Fruit fly (Drosophila melanogaster) whole organism, embryonic: Measurements from ENCODE around the gene Bub1.

Source experiments
- Asciz ChIP-seq: fragments of 200-800 bp; sonication (Bioruptor generic); optimal IDR thresholded peaks from 2 replicates; lab custom pipeline; 2017; ENCODE audit warnings: missing biosample characterization, mild to moderate bottlenecking, missing genetic modification characterization, missing genetic modification reagents
- Atf-2 ChIP-seq: fragments of 200-800 bp; sonication (Bioruptor generic); optimal IDR thresholded peaks from 2 replicates; lab custom pipeline; 2016; ENCODE audit warnings: missing biosample characterization, missing genetic modification characterization
- B-H1 ChIP-seq: fragments of 200-800 bp; sonication (Bioruptor generic); IDR thresholded peaks from 3 replicates; pipeline ENCODE4 v1.3.6; 2022; ENCODE audit warnings: missing biosample characterization, missing genetic modification characterization
- Blimp-1 ChIP-seq: fragments of 200-800 bp; sonication (Bioruptor generic); optimal IDR thresholded peaks from 3 replicates; lab custom pipeline; 2018; ENCODE audit warnings: missing biosample characterization, missing genetic modification characterization, mild to moderate bottlenecking, moderate library complexity, missing genetic modification reagents
- CG10321 ChIP-seq: fragments of 200-800 bp; sonication (Bioruptor generic); IDR thresholded peaks from 2 replicates; pipeline ENCODE4 v1.3.6; 2022; ENCODE audit warnings: missing biosample characterization, missing genetic modification characterization
- CG14965 ChIP-seq: fragments of 200-800 bp; sonication (Bioruptor generic); optimal IDR thresholded peaks from 2 replicates; lab custom pipeline; 2016; ENCODE audit warnings: missing biosample characterization, missing genetic modification characterization, borderline replicate concordance
- CG15696 ChIP-seq: fragments of 200-800 bp; sonication (Bioruptor generic); optimal IDR thresholded peaks from 2 replicates; lab custom pipeline; 2019; ENCODE audit warnings: missing biosample characterization, mild to moderate bottlenecking, missing genetic modification characterization, moderate library complexity
- CG16779 ChIP-seq: fragments of 200-800 bp; sonication (Bioruptor generic); IDR thresholded peaks from 2 replicates; pipeline ENCODE4 v1.3.6; 2022; ENCODE audit warnings: missing biosample characterization, missing genetic modification characterization
- CG31388 ChIP-seq: fragments of 200-800 bp; sonication (Bioruptor generic); optimal IDR thresholded peaks from 2 replicates; lab custom pipeline; 2016; ENCODE audit warnings: missing biosample characterization, missing genetic modification characterization
- CG3847 ChIP-seq: fragments of 200-800 bp; sonication (Bioruptor generic); IDR thresholded peaks from 2 replicates; pipeline ENCODE4 v1.3.6; 2022; ENCODE audit warnings: missing biosample characterization, missing genetic modification characterization
- CG5245 ChIP-seq: fragments of 200-800 bp; sonication (Bioruptor generic); optimal IDR thresholded peaks from 3 replicates; lab custom pipeline; 2016; ENCODE audit warnings: missing biosample characterization, missing genetic modification characterization
- CG7357 ChIP-seq: fragments of 200-800 bp; sonication (Bioruptor generic); IDR thresholded peaks from 3 replicates; pipeline ENCODE4 v1.3.6; 2022; ENCODE audit warnings: missing biosample characterization, missing genetic modification characterization
- CG7556 ChIP-seq: fragments of 200-800 bp; sonication (Bioruptor generic); optimal IDR thresholded peaks from 2 replicates; lab custom pipeline; 2017; ENCODE audit warnings: missing biosample characterization, mild to moderate bottlenecking, missing genetic modification characterization
- CG8924 ChIP-seq: fragments of 200-800 bp; optimal IDR thresholded peaks from 3 replicates; lab custom pipeline; 2019; ENCODE audit warnings: missing biosample characterization, mild to moderate bottlenecking, missing genetic modification characterization, moderate library complexity
- CG8944 ChIP-seq: fragments of 200-800 bp; sonication (Bioruptor generic); optimal IDR thresholded peaks from 3 replicates; lab custom pipeline; 2016; ENCODE audit warnings: missing biosample characterization, missing genetic modification characterization
- Deaf1 ChIP-seq: fragments of 200-800 bp; optimal IDR thresholded peaks from 3 replicates; lab custom pipeline; 2019; ENCODE audit warnings: missing biosample characterization, mild to moderate bottlenecking, missing genetic modification characterization, moderate library complexity
- Dp ChIP-seq: fragments of 200-800 bp; sonication (Bioruptor generic); optimal IDR thresholded peaks from 2 replicates; lab custom pipeline; 2018; ENCODE audit warnings: missing biosample characterization, mild to moderate bottlenecking, missing genetic modification characterization, moderate library complexity
- Drgx ChIP-seq: fragments of 200-800 bp; sonication (Bioruptor generic); IDR thresholded peaks from 2 replicates; pipeline ENCODE4 v1.3.6; 2022; ENCODE audit warnings: missing biosample characterization, missing genetic modification characterization
- E2f1 ChIP-seq: fragments of 200-800 bp; sonication (Bioruptor generic); IDR thresholded peaks from 2 replicates; pipeline ENCODE4 v1.3.6; 2022; ENCODE audit warnings: missing biosample characterization, missing genetic modification characterization
- HmgD ChIP-seq: fragments of 200-800 bp; sonication (Bioruptor generic); optimal IDR thresholded peaks from 3 replicates; lab custom pipeline; 2016; ENCODE audit warnings: missing biosample characterization, missing genetic modification characterization
- Hr39 ChIP-seq: fragments of >200 bp; optimal IDR thresholded peaks from 2 replicates; lab custom pipeline; 2017
- Hr78 ChIP-seq, 2 experiments: fragments of 200-800 bp in 1 of 2; fragments of >200 bp in 1 of 2; sonication (Bioruptor generic) in 1 of 2; optimal IDR thresholded peaks; 2 replicates each; lab custom pipeline; 2017 to 2019; ENCODE audit warnings: missing biosample characterization in 2 of 2, missing genetic modification characterization in 2 of 2, mild to moderate bottlenecking in 1 of 2, moderate library complexity in 1 of 2
- Jarid2 ChIP-seq: fragments of 200-800 bp; sonication (Bioruptor generic); optimal IDR thresholded peaks from 3 replicates; lab custom pipeline; 2017; ENCODE audit warnings: mild to moderate bottlenecking, missing biosample characterization, missing genetic modification reagents, missing genetic modification characterization
- MESR4 ChIP-seq: fragments of 200-800 bp; sonication (Bioruptor generic); optimal IDR thresholded peaks from 2 replicates; lab custom pipeline; 2018; ENCODE audit warnings: missing biosample characterization, mild to moderate bottlenecking, missing genetic modification characterization, moderate library complexity
- Sin3A ChIP-seq: fragments of >200 bp; optimal IDR thresholded peaks from 2 replicates; lab custom pipeline; 2018
- Trl ChIP-seq, 3 experiments: fragments of >200 bp in 2 of 3; fragments of 200-800 bp in 1 of 3; sonication (Bioruptor generic) in 1 of 3; optimal IDR thresholded peaks; 2 replicates in 1 of 3; 3 replicates in 2 of 3; lab custom pipeline; 2016 to 2017; ENCODE audit warnings: missing biosample characterization in 1 of 3, missing genetic modification characterization in 1 of 3
- cas ChIP-seq: fragments of 200-800 bp; sonication (Bioruptor generic); IDR thresholded peaks from 2 replicates; pipeline ENCODE4 v1.3.6; 2022; ENCODE audit warnings: missing biosample characterization, missing genetic modification characterization
- cg ChIP-seq: fragments of 200-800 bp; sonication (Bioruptor generic); optimal IDR thresholded peaks from 3 replicates; lab custom pipeline; 2019; ENCODE audit warnings: missing biosample characterization, mild to moderate bottlenecking, missing genetic modification characterization, moderate library complexity
- corto ChIP-seq: fragments of 200-800 bp; sonication (Bioruptor generic); optimal IDR thresholded peaks from 2 replicates; lab custom pipeline; 2016; ENCODE audit warnings: missing biosample characterization, mild to moderate bottlenecking, missing genetic modification characterization, moderate library complexity
- dpn ChIP-seq, 2 experiments: fragments of 200-800 bp; sonication (Bioruptor generic); optimal IDR thresholded peaks; 3 replicates each; lab custom pipeline; 2016; ENCODE audit warnings: missing biosample characterization in 2 of 2, missing genetic modification characterization in 2 of 2
- ems ChIP-seq: fragments of 200-800 bp; sonication (Bioruptor generic); optimal IDR thresholded peaks from 3 replicates; lab custom pipeline; 2016; ENCODE audit warnings: missing biosample characterization, missing genetic modification characterization
- eve ChIP-seq, 2 experiments: fragments of >200 bp; optimal IDR thresholded peaks; 2 replicates each; lab custom pipeline; 2017; ENCODE audit warnings: missing biosample characterization in 2 of 2, missing genetic modification characterization in 2 of 2
- gt ChIP-seq: fragments of 200-800 bp; sonication (Bioruptor generic); IDR thresholded peaks from 2 replicates; pipeline ENCODE4 v1.3.6; 2022; ENCODE audit warnings: missing biosample characterization, missing genetic modification characterization
- hkb ChIP-seq, 2 experiments: fragments of 200-800 bp in 1 of 2; fragments of >200 bp in 1 of 2; sonication (Bioruptor generic) in 1 of 2; IDR thresholded peaks in 1 of 2; optimal IDR thresholded peaks in 1 of 2; 2 replicates each; pipeline versions ENCODE4 v1.3.6 to Lab custom; 2017 to 2022; ENCODE audit warnings: missing biosample characterization in 1 of 2, missing genetic modification characterization in 1 of 2
- knrl ChIP-seq: fragments of 200-800 bp; sonication (Bioruptor generic); IDR thresholded peaks from 3 replicates; pipeline ENCODE4 v1.3.6; 2022; ENCODE audit warnings: missing biosample characterization, missing genetic modification characterization; ENCODE audit not compliant: partially characterized antibody
- lov ChIP-seq, 2 experiments: fragments of 200-800 bp in 1 of 2; fragments of >200 bp in 1 of 2; sonication (Bioruptor generic) in 1 of 2; IDR thresholded peaks in 1 of 2; optimal IDR thresholded peaks in 1 of 2; 2 replicates in 1 of 2; 3 replicates in 1 of 2; pipeline versions ENCODE4 v1.3.6 to Lab custom; 2017 to 2022; ENCODE audit warnings: missing biosample characterization in 1 of 2, missing genetic modification characterization in 1 of 2
- nom ChIP-seq: fragments of 200-800 bp; sonication (Bioruptor generic); optimal IDR thresholded peaks from 2 replicates; lab custom pipeline; 2017; ENCODE audit warnings: missing biosample characterization, missing genetic modification characterization, mild to moderate bottlenecking, moderate library complexity, missing genetic modification reagents
- pita ChIP-seq: fragments of 200-800 bp; sonication (Bioruptor generic); optimal IDR thresholded peaks from 2 replicates; lab custom pipeline; 2017; ENCODE audit warnings: missing biosample characterization, mild to moderate bottlenecking, missing genetic modification characterization
- salm ChIP-seq: fragments of 200-800 bp; sonication (Bioruptor generic); optimal IDR thresholded peaks from 2 replicates; lab custom pipeline; 2018; ENCODE audit warnings: missing biosample characterization, mild to moderate bottlenecking, missing genetic modification characterization
- tup ChIP-seq: fragments of 200-800 bp; sonication (Bioruptor generic); optimal IDR thresholded peaks from 2 replicates; lab custom pipeline; 2016; ENCODE audit warnings: missing biosample characterization, mild to moderate bottlenecking, missing genetic modification characterization, moderate library complexity
- yki ChIP-seq: fragments of >200 bp; optimal IDR thresholded peaks from 3 replicates; lab custom pipeline; 2018
- zfh1 ChIP-seq: fragments of 200-800 bp; sonication (Bioruptor generic); IDR thresholded peaks from 3 replicates; pipeline ENCODE4 v1.3.6; 2022; ENCODE audit warnings: missing biosample characterization, missing genetic modification characterization

Bub1 gene

dm6 chr2L:5292977-5293513 lies 14.4 kb downstream of the Bub1 start (continued):
- TF ChIP-seq Deaf1 (peak; percentile 46), tup (GFP tag; lab: Kevin White, UChicago) (no peak), CG7556 (GFP tag; lab: Kevin White, UChicago) (peak; percentile 73), CG5245 (GFP tag; lab: Kevin White, UChicago) (peak; percentile 55), knrl (GFP tag; lab: Robert Waterston, UW) (no peak), Drgx (GFP tag; lab: Robert Waterston, UW) (peak; percentile 88), B-H1 (GFP tag; lab: Robert Waterston, UW) (peak; percentile 46; the same call in 2 of the 3 replicates), salm (tag; lab: Kevin White, UChicago) (peak; percentile 35), CG8924 (tag; lab: Kevin White, UChicago) (peak; percentile 85), yki (lab: Kevin White, UChicago) (peak; percentile 31), Dp (GFP tag; lab: Kevin White, UChicago) (no peak), ems (GFP tag; lab: Kevin White, UChicago) (peak; percentile 46), MESR4 (GFP tag; lab: Kevin White, UChicago) (no peak), Atf-2 (GFP tag; lab: Kevin White, UChicago) (peak; percentile 39), pita (GFP tag; lab: Kevin White, UChicago) (no peak), CG31388 (GFP tag; lab: Kevin White, UChicago) (no peak), lov (optimal IDR thresholded peaks at IDR 0.05; lab: Kevin White, UChicago) (no peak), lov (GFP tag; IDR thresholded peaks at IDR 0.05; lab: Robert Waterston, UW) (0 out of 3 replicates have a peak, but pooled peaks have one; percentile 40), zfh1 (GFP tag; lab: Robert Waterston, UW) (peak; percentile 82), Jarid2 (GFP tag; lab: Kevin White, UChicago) (no peak), CG15696 (tag; lab: Kevin White, UChicago) (peak; percentile 83), Blimp-1 (peak; percentile 84), Trl (optimal IDR thresholded peaks at IDR 0.05; lab: Kevin White, UChicago) (peak in 1 of 2 experiments; percentile 32), Trl (GFP tag; optimal IDR thresholded peaks at IDR 0.05; lab: Kevin White, UChicago) (peak; percentile 52), CG14965 (GFP tag; lab: Kevin White, UChicago) (peak; percentile 19), dpn (GFP tag; optimal IDR thresholded peaks at IDR 0.05; lab: Kevin White, UChicago) (peak; percentile 51 to 52), CG3847 (GFP tag; lab: Robert Waterston, UW) (peak; percentile 23; the same call in 1 of the 2 replicates), CG10321 (GFP tag; lab: Robert Waterston, UW) (peak; percentile 32; the same call in 1 of the 2 replicates), cas (GFP tag; lab: Robert Waterston, UW) (no peak), Hr39 (lab: Kevin White, UChicago) (no peak), CG16779 (GFP tag; lab: Robert Waterston, UW) (no peak), CG8944 (GFP tag; lab: Kevin White, UChicago) (peak; percentile 27), HmgD (GFP tag; lab: Kevin White, UChicago) (no peak), gt (GFP tag; lab: Robert Waterston, UW) (0 out of 2 replicates have a peak, but pooled peaks have one; percentile 20)
- TF ChIP-seq, all 482 proteins: peak for 321

dm6 chr2L:5294392-5295244 lies 16.0 kb downstream of the Bub1 start:
- TF ChIP-seq CG7357 (GFP tag; lab: Robert Waterston, UW) (no peak), corto (peak; percentile 26), eve (GFP tag; optimal IDR thresholded peaks at IDR 0.05; lab: Kevin White, UChicago) (no peak), nom (GFP tag; lab: Kevin White, UChicago) (peak; percentile 76), hkb (optimal IDR thresholded peaks at IDR 0.05; lab: Kevin White, UChicago) (peak; percentile 21), hkb (GFP tag; IDR thresholded peaks at IDR 0.05; lab: Robert Waterston, UW) (no peak), E2f1 (GFP tag; lab: Robert Waterston, UW) (no peak), Asciz (GFP tag; lab: Kevin White, UChicago) (no peak), Hr78 (GFP tag; optimal IDR thresholded peaks at IDR 0.05; lab: Kevin White, UChicago) (peak in 1 of 2 experiments; percentile 48), Sin3A (lab: Kevin White, UChicago) (no peak), cg (peak; percentile 10), Blimp-1 (peak; percentile 8)
